Worm (Caenorhabditis elegans) whole organism, L2 larva: ENCODE data around the gene rbm-39.

ENCODE experiments used
- gmeb-1 ChIP-seq: fragments of 150-350 bp; optimal IDR thresholded peaks from 2 replicates; lab custom pipeline; 2014; ENCODE audit warnings: missing biosample characterization, missing genetic modification characterization
- mbf-1 ChIP-seq: sonication (generic microtip); optimal IDR thresholded peaks from 2 replicates; lab custom pipeline; 2017; ENCODE audit warnings: missing biosample characterization, missing genetic modification characterization

rbm-39 gene

DNA sequence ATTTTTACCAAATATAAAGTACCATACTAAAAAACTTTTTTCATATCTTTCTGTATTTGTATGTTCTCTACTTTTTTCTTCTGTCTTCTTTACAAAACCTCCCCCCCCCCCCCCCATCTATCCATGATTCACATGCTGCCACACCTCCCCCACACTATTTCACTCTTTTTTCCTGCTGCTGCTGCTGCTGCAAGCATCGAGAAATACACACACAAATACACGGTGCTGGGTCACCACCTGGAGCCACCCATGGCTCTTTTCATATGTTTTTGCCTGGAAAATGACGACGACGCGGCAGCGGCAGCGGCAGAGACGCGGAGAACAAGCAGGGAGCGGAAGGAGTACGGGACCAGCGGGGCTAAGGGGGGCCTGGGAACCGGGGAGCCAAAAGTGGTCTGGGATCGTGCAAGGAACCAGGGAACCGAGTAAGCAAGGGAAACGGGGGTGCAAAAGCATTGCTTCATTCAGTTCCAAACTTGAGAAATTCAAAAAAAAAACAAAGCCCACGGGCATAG, 56.4 kb downstream of the rbm-39 start:
- TF ChIP-seq mbf-1 (tag; lab: Kevin White, UChicago) (no peak), gmeb-1 (no peak)
- TF ChIP-seq, all 48 proteins: peak for 0
